Worm (Caenorhabditis elegans): ENCODE measurements around the gene acr-5.

The acr-5 gene

DNA sequence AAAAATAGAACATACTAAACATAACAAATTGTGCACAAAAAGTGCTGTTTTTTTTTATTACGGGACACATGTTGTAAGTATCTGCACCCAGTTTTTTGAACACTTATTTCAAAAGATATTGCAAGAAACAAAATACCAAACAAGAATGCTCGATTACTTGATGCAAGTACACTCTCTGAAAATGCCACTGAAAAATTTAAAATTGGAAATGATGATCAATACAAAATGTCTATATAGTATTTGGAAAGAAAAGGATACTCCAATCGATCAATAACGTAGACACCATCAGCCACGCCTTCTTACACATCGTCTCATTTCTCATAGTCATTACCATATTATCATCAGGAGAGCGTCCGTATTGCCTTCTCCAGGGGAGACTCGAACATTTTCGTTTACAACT, 16.4 kb downstream of the acr-5 start, which contains the start of gene sdz-15:
sdz-15 (plus strand) TSS at position 301 of the 400 bp plus-strand sequence.
- TF ChIP-seq dmd-4 (tag; optimal IDR thresholded peaks at IDR 0.05; ENCODE audit: borderline replicate concordance): no peak
- no peak for TF ChIP-seq odd-2 (tag; optimal IDR thresholded peaks at IDR 0.05)
- no peak for TF ChIP-seq che-1 (tag; optimal IDR thresholded peaks at IDR 0.05)
- no peak for TF ChIP-seq unc-86 (tag; optimal IDR thresholded peaks at IDR 0.05)
- TF ChIP-seq tbx-7 (tag; optimal IDR thresholded peaks at IDR 0.05): no peak
- TF ChIP-seq ttx-3 (tag; optimal IDR thresholded peaks at IDR 0.05): no peak
- TF ChIP-seq pros-1 (tag; optimal IDR thresholded peaks at IDR 0.05): no peak
- TF ChIP-seq ceh-14 (tag; optimal IDR thresholded peaks at IDR 0.05): no peak
- TF ChIP-seq hlh-15 (tag; optimal IDR thresholded peaks at IDR 0.05): no peak
- no peak for TF ChIP-seq ceh-2 (tag; optimal IDR thresholded peaks at IDR 0.05)
- TF ChIP-seq ama-1 (optimal IDR thresholded peaks at IDR 0.05): no peak
- no peak for TF ChIP-seq K02D7.2 (tag; optimal IDR thresholded peaks at IDR 0.05)
- TF ChIP-seq ceh-45 (GFP tag; IDR thresholded peaks at IDR 0.05): no peak

DNA sequence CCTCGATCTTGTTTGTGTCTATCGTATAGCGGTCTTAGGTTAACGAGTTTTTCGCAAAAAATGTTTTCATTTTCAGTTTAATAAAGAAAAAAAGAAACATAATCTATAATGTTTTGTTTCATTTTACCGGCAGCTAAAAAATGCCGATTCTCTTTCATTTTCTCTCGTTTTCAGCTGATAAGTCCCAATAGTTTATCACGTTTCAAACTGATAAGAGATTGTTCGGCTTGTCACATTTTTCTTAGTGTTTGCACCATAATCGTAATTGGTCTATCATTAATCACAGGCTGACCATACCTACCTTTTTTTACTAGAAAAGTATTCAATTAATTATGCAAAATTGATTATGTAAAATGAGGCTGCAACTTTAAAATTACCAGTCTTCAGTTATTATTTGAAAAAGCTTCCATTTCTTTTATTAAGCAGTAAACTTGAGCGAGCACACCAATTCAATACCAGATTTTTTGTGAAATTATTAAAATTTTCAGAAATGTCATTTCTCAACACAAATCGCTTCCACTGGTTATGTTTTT, 19.3 kb downstream of the acr-5 start, which contains the start of gene F23F12.13:
F23F12.13 (plus strand) TSS at position 483 of the 533 bp plus-strand sequence.
- no peak for TF ChIP-seq ets-4 (tag; optimal IDR thresholded peaks at IDR 0.05)
- TF ChIP-seq elt-2 (tag; optimal IDR thresholded peaks at IDR 0.05): peak; percentile 69

ce11 chrIII:6492807-6493206, 21.8 kb downstream of the acr-5 start, which contains the start of gene srb-11:
srb-11 (minus strand) TSS chrIII:6492907.
- no peak for TF ChIP-seq hlh-8 (tag; optimal IDR thresholded peaks at IDR 0.05)
- TF ChIP-seq nhr-11 (tag; optimal IDR thresholded peaks at IDR 0.05): no peak
- no peak for TF ChIP-seq unc-42 (tag; optimal IDR thresholded peaks at IDR 0.05)
- TF ChIP-seq npax-4 (tag; optimal IDR thresholded peaks at IDR 0.05): no peak
- no peak for TF ChIP-seq elt-2 (tag; optimal IDR thresholded peaks at IDR 0.05)
- no peak for TF ChIP-seq ama-1 (optimal IDR thresholded peaks at IDR 0.05)
- no peak for TF ChIP-seq ceh-2 (tag; optimal IDR thresholded peaks at IDR 0.05)
- TF ChIP-seq ztf-16 (tag; optimal IDR thresholded peaks at IDR 0.05): no peak
- no peak for TF ChIP-seq nfya-1 (tag; optimal IDR thresholded peaks at IDR 0.05)
- TF ChIP-seq Y22D7AL.16 (tag; optimal IDR thresholded peaks at IDR 0.05): no peak
- TF ChIP-seq ceh-48 (tag; optimal IDR thresholded peaks at IDR 0.05): no peak
- TF ChIP-seq gmeb-2 (tag; optimal IDR thresholded peaks at IDR 0.05): no peak
- TF ChIP-seq hlh-13 (GFP tag; optimal IDR thresholded peaks at IDR 0.05): no peak
- no peak for TF ChIP-seq dmd-4 (tag; optimal IDR thresholded peaks at IDR 0.05; ENCODE audit: borderline replicate concordance)
- TF ChIP-seq tbx-2 (tag; optimal IDR thresholded peaks at IDR 0.05): no peak
- no peak for TF ChIP-seq ttx-3 (tag; optimal IDR thresholded peaks at IDR 0.05)
- TF ChIP-seq hlh-15 (tag; optimal IDR thresholded peaks at IDR 0.05): no peak

- TF ChIP-seq ahr-1 (tag; optimal IDR thresholded peaks at IDR 0.05) (no peak), sox-2 (GFP tag; IDR thresholded peaks at IDR 0.05) (no peak), ref-2 (tag; optimal IDR thresholded peaks at IDR 0.05) (no peak), K09A11.1 (tag; optimal IDR thresholded peaks at IDR 0.05; ENCODE audit: insufficient read depth) (no peak), ceh-30 (tag; optimal IDR thresholded peaks at IDR 0.05) (no peak), zip-5 (tag; optimal IDR thresholded peaks at IDR 0.05) (no peak), T23F11.4 (GFP tag; optimal IDR thresholded peaks at IDR 0.05) (no peak), madf-2 (tag; optimal IDR thresholded peaks at IDR 0.05) (no peak), unc-3 (GFP tag; conservative IDR thresholded peaks at IDR 0.05) (no peak), unc-3 (tag; optimal IDR thresholded peaks at IDR 0.05) (no peak), odd-2 (tag; optimal IDR thresholded peaks at IDR 0.05) (no peak), fax-1 (tag; optimal IDR thresholded peaks at IDR 0.05) (no peak), hlh-6 (tag; optimal IDR thresholded peaks at IDR 0.05) (no peak), ceh-9 (tag; optimal IDR thresholded peaks at IDR 0.05) (no peak), ceh-34 (tag; optimal IDR thresholded peaks at IDR 0.05) (no peak), rnt-1 (tag; optimal IDR thresholded peaks at IDR 0.05) (no peak), ceh-2 (tag; optimal IDR thresholded peaks at IDR 0.05) (no peak)
These were observed 23.6 kb downstream of the acr-5 start for ce11 chrIII:6490989-6491388.
